Fruit fly (Drosophila melanogaster): ENCODE measurements around the gene Obp69a.
A peak's percentile ranks its signal among the peaks of the same experiment; 100 is the strongest.

The Obp69a gene

DNA sequence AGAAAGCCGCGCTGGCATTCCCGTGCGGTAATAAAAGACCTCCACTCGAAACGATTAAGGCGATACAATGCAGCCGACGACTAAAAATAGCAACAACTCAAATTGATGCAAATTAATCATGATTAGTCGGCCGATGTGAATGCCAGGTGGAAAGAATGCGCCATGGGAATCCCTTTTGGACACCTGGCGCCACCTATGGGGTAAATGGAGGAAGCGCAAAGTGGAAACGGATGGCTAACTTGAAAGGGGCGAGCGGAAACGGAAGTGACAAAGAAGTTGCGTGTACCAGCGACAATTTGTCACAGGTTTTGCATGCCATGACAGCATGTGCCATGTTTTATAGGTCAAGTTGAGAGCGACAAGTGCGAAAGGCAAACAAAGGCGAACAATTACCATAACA is 15.4 kb upstream of the Obp69a start:
- TF ChIP-seq CG11762 (GFP tag; optimal IDR thresholded peaks at IDR 0.05; ENCODE audit: insufficient read depth) (no peak), Blimp-1 (GFP tag; optimal IDR thresholded peaks at IDR 0.05) (no peak), vri (GFP tag; optimal IDR thresholded peaks at IDR 0.05) (no peak), Sox15 (GFP tag; optimal IDR thresholded peaks at IDR 0.05) (no peak), esn (GFP tag; optimal IDR thresholded peaks at IDR 0.05) (no peak), achi (GFP tag; optimal IDR thresholded peaks at IDR 0.05) (no peak), Eip78C (GFP tag) (no peak), OdsH (GFP tag; optimal IDR thresholded peaks at IDR 0.05) (no peak), Lpt (GFP tag; optimal IDR thresholded peaks at IDR 0.05) (no peak), Hr38 (GFP tag; optimal IDR thresholded peaks at IDR 0.05) (no peak), dsx (GFP tag; optimal IDR thresholded peaks at IDR 0.05; ENCODE audit: poor library complexity, severe bottlenecking) (no peak), fd59A (GFP tag; optimal IDR thresholded peaks at IDR 0.05) (no peak)

DNA sequence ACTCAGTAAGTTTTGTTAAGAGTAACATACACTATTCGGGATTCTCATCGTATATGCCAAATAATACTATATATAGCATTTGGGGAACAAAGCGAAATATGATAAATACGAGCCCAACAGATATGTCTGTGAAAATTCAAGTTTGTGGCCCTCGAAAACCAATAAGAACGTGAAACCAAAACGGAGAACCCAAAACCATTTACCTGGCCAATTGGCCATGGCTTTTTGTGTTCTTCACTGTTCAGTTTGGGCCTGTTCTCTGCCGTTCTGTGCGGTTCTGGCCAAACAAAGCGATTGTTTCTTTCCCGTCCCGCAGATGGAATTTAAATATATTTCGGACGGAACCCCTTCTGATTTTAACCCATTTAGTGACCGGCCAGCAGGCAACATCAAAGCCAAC is 8.9 kb upstream of the Obp69a start:
- TF ChIP-seq cyc (GFP tag; optimal IDR thresholded peaks at IDR 0.05) = no peak

DNA sequence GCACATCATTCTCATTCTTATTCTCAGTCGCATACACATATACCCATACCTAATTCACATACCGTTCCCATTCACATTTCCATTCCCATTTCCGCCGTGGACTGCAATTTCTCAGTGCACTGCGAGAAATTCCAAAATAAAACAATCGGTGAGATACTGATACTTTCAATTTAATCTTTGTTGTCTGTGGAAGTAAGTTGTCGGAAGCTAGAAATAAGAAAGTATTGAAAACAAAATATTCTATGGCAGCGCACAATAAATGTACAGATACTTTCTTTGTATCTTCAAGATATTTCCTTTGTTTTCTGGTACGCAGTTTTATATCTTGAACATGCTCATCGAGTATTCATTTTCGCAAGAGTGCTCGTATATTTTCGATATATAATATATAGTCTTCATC is 8.1 kb upstream of the Obp69a start:
- TF ChIP-seq Hr39 (GFP tag; optimal IDR thresholded peaks at IDR 0.05) = peak; percentile 34
- TF ChIP-seq CG34406 (GFP tag; optimal IDR thresholded peaks at IDR 0.05) = peak; percentile 53
- peak; percentile 26 for TF ChIP-seq pdm3 (GFP tag; optimal IDR thresholded peaks at IDR 0.05)
- no peak for TF ChIP-seq CG6792 (GFP tag; optimal IDR thresholded peaks at IDR 0.05)
- TF ChIP-seq spab (GFP tag; optimal IDR thresholded peaks at IDR 0.05) = no peak
- no peak for TF ChIP-seq CG16779 (tag; optimal IDR thresholded peaks at IDR 0.05)
- TF ChIP-seq Sox102F (GFP tag; optimal IDR thresholded peaks at IDR 0.05) = peak; percentile 54
- TF ChIP-seq dac (GFP tag; optimal IDR thresholded peaks at IDR 0.05) = no peak
- TF ChIP-seq CG6854 (GFP tag; optimal IDR thresholded peaks at IDR 0.05) = no peak
- TF ChIP-seq Blimp-1 (GFP tag; optimal IDR thresholded peaks at IDR 0.05) = no peak
- no peak for TF ChIP-seq dsx (GFP tag; optimal IDR thresholded peaks at IDR 0.05; ENCODE audit: poor library complexity, severe bottlenecking)
- TF ChIP-seq Smox (GFP tag; optimal IDR thresholded peaks at IDR 0.05) = no peak
- no peak for TF ChIP-seq CG11902 (GFP tag; optimal IDR thresholded peaks at IDR 0.05)
- peak; percentile 50 for TF ChIP-seq CG32006 (GFP tag; optimal IDR thresholded peaks at IDR 0.05)
- peak; percentile 24 for TF ChIP-seq CG1621 (tag; optimal IDR thresholded peaks at IDR 0.05)
- TF ChIP-seq Sox15 (GFP tag; optimal IDR thresholded peaks at IDR 0.05) = no peak
- TF ChIP-seq vri (GFP tag; optimal IDR thresholded peaks at IDR 0.05) = no peak
- peak; percentile 39 for TF ChIP-seq CG10669 (GFP tag; optimal IDR thresholded peaks at IDR 0.05)
- TF ChIP-seq net (GFP tag; optimal IDR thresholded peaks at IDR 0.05) = no peak
- TF ChIP-seq achi (GFP tag; optimal IDR thresholded peaks at IDR 0.05) = peak; percentile 31
- TF ChIP-seq CG9139 (GFP tag; optimal IDR thresholded peaks at IDR 0.05) = no peak
- peak; percentile 59 for TF ChIP-seq Eip78C (GFP tag)
- TF ChIP-seq Ets96B (tag; optimal IDR thresholded peaks at IDR 0.05) = peak; percentile 31
- no peak for TF ChIP-seq ss (GFP tag; optimal IDR thresholded peaks at IDR 0.05)
- TF ChIP-seq Hr4 (GFP tag; optimal IDR thresholded peaks at IDR 0.05) = peak; percentile 2
- no peak for TF ChIP-seq Eip93F (GFP tag; optimal IDR thresholded peaks at IDR 0.05)
- no peak for TF ChIP-seq eg (GFP tag; IDR thresholded peaks at IDR 0.05)
- no peak for TF ChIP-seq Gug (GFP tag; IDR thresholded peaks at IDR 0.05)
- no peak for TF ChIP-seq topi (GFP tag; optimal IDR thresholded peaks at IDR 0.05)
- TF ChIP-seq fd85E (GFP tag; optimal IDR thresholded peaks at IDR 0.05) = no peak
- TF ChIP-seq svp (GFP tag) = peak; percentile 42
- TF ChIP-seq CG8632 (GFP tag; optimal IDR thresholded peaks at IDR 0.05) = peak; percentile 9
- TF ChIP-seq CG31627 (GFP tag; optimal IDR thresholded peaks at IDR 0.05) = peak; percentile 23
- no peak for TF ChIP-seq CG3032 (tag; optimal IDR thresholded peaks at IDR 0.05)
- no peak for TF ChIP-seq Hr38 (GFP tag; optimal IDR thresholded peaks at IDR 0.05)
- TF ChIP-seq CG10631 (GFP tag; optimal IDR thresholded peaks at IDR 0.05) = no peak
- peak; percentile 38 for TF ChIP-seq Met (GFP tag; optimal IDR thresholded peaks at IDR 0.05)
- TF ChIP-seq CG11762 (GFP tag; optimal IDR thresholded peaks at IDR 0.05; ENCODE audit: insufficient read depth) = no peak
- no peak for TF ChIP-seq CG7368 (GFP tag; optimal IDR thresholded peaks at IDR 0.05)
- no peak for TF ChIP-seq Eip75B (GFP tag; optimal IDR thresholded peaks at IDR 0.05)
- peak; percentile 29 for TF ChIP-seq OdsH (GFP tag; optimal IDR thresholded peaks at IDR 0.05)
- TF ChIP-seq CG6808 (GFP tag; optimal IDR thresholded peaks at IDR 0.05) = no peak
- TF ChIP-seq CG11294 (GFP tag; IDR thresholded peaks at IDR 0.05) = no peak
- TF ChIP-seq Lpt (GFP tag; optimal IDR thresholded peaks at IDR 0.05) = no peak
- no peak for TF ChIP-seq fd59A (GFP tag; optimal IDR thresholded peaks at IDR 0.05)
- TF ChIP-seq cyc (GFP tag; optimal IDR thresholded peaks at IDR 0.05) = peak; percentile 7
